Fruit fly (Drosophila melanogaster) whole organism, wandering third instar larva: ENCODE results near the gene Rpt4.

Source experiments
- CG32264 ChIP-seq: fragments of 200-800 bp; sonication (Bioruptor generic); optimal IDR thresholded peaks from 2 replicates; lab custom pipeline; 2016; ENCODE audit warnings: missing biosample characterization, missing genetic modification characterization
- CG9705 ChIP-seq: fragments of 200-800 bp; sonication (Bioruptor generic); optimal IDR thresholded peaks from 2 replicates; lab custom pipeline; 2018; ENCODE audit warnings: missing biosample characterization, mild to moderate bottlenecking, missing genetic modification characterization
- CrebA ChIP-seq: fragments of 200-800 bp; sonication (Bioruptor generic); optimal IDR thresholded peaks from 2 replicates; lab custom pipeline; 2016; ENCODE audit warnings: missing biosample characterization, mild to moderate bottlenecking, missing genetic modification characterization, borderline replicate concordance
- Dfd ChIP-seq: fragments of >200 bp; optimal IDR thresholded peaks from 2 replicates; lab custom pipeline; 2017; ENCODE audit warnings: missing biosample characterization, missing genetic modification characterization
- Dif ChIP-seq: fragments of 200-275, 200-300 bp; sonication (Bioruptor generic); optimal IDR thresholded peaks from 2 replicates; lab custom pipeline; 2018; ENCODE audit warnings: missing biosample characterization, missing genetic modification characterization; ENCODE audit not compliant: partially characterized antibody
- HLH106 ChIP-seq: fragments of 200-800 bp; optimal IDR thresholded peaks from 3 replicates; lab custom pipeline; 2019; ENCODE audit warnings: missing biosample characterization, mild to moderate bottlenecking, missing genetic modification characterization, moderate library complexity
- Hnf4 ChIP-seq: fragments of 200-800 bp; sonication (Bioruptor generic); optimal IDR thresholded peaks from 2 replicates; lab custom pipeline; 2016; ENCODE audit warnings: missing biosample characterization, mild to moderate bottlenecking, missing genetic modification characterization
- Hr83 ChIP-seq: fragments of 200-300 bp; sonication (Bioruptor generic); optimal IDR thresholded peaks from 2 replicates; lab custom pipeline; 2016; ENCODE audit warnings: missing biosample characterization, mild to moderate bottlenecking, missing genetic modification characterization, moderate library complexity; ENCODE audit not compliant: poor library complexity, severe bottlenecking
- N ChIP-seq: fragments of >200 bp; optimal IDR thresholded peaks from 2 replicates; lab custom pipeline; 2018; ENCODE audit warnings: missing biosample characterization, missing external identifiers, missing genetic modification characterization
- OdsH ChIP-seq: fragments of 200-800 bp; sonication (Bioruptor generic); optimal IDR thresholded peaks from 2 replicates; lab custom pipeline; 2016; ENCODE audit warnings: missing biosample characterization, mild to moderate bottlenecking, missing genetic modification characterization
- Rel ChIP-seq, 2 experiments: fragments of 200-800 bp; sonication (Bioruptor generic) in 1 of 2; optimal IDR thresholded peaks; 2 replicates in 1 of 2; 3 replicates in 1 of 2; lab custom pipeline; 2016 to 2019; ENCODE audit warnings: mild to moderate bottlenecking in 2 of 2, missing biosample characterization in 2 of 2, missing genetic modification characterization in 2 of 2, moderate library complexity in 1 of 2
- Sp1 ChIP-seq: fragments of 200-800 bp; sonication (Bioruptor generic); optimal IDR thresholded peaks from 3 replicates; lab custom pipeline; 2019; ENCODE audit warnings: missing biosample characterization, mild to moderate bottlenecking, missing genetic modification characterization, moderate library complexity
- Vsx2 ChIP-seq: fragments of 200-300, 225-300 bp; sonication (Bioruptor generic); optimal IDR thresholded peaks from 2 replicates; lab custom pipeline; 2018; ENCODE audit warnings: missing biosample characterization, missing genetic modification characterization; ENCODE audit not compliant: partially characterized antibody
- br ChIP-seq: fragments of 200-800 bp; sonication (Bioruptor generic); optimal IDR thresholded peaks from 2 replicates; lab custom pipeline; 2016; ENCODE audit warnings: missing biosample characterization, missing genetic modification characterization
- brk ChIP-seq: fragments of 200-800 bp; sonication (Bioruptor generic); optimal IDR thresholded peaks from 2 replicates; lab custom pipeline; 2016; ENCODE audit warnings: missing biosample characterization, mild to moderate bottlenecking, missing genetic modification characterization
- dl ChIP-seq, 2 experiments: fragments of 175-275, 200-275 bp in 1 of 2; fragments of 200-275 bp in 1 of 2; sonication (Bioruptor generic); optimal IDR thresholded peaks; lab custom pipeline; 2018; ENCODE audit warnings: mild to moderate bottlenecking in 2 of 2, missing biosample characterization in 2 of 2, missing genetic modification characterization in 2 of 2, moderate library complexity in 2 of 2; ENCODE audit not compliant: partially characterized antibody in 2 of 2, insufficient read depth in 1 of 2
- dmrt93B ChIP-seq: fragments of 200-800 bp; sonication (Bioruptor generic); optimal IDR thresholded peaks from 2 replicates; lab custom pipeline; 2018; ENCODE audit warnings: missing biosample characterization, mild to moderate bottlenecking, missing genetic modification characterization
- dsf ChIP-seq: sonication (Bioruptor generic); optimal IDR thresholded peaks from 2 replicates; lab custom pipeline; 2016; ENCODE audit warnings: missing biosample characterization, missing genetic modification characterization, borderline replicate concordance
- ey ChIP-seq: fragments of 200-800 bp; sonication (Bioruptor generic); optimal IDR thresholded peaks from 2 replicates; lab custom pipeline; 2016; ENCODE audit warnings: missing biosample characterization, missing genetic modification characterization
- foxo ChIP-seq, 2 experiments: fragments of 200-800 bp; sonication (Bioruptor generic); optimal IDR thresholded peaks; 2 replicates in 1 of 2; 3 replicates in 1 of 2; lab custom pipeline; 2016 to 2017; ENCODE audit warnings: missing biosample characterization in 2 of 2, missing genetic modification characterization in 2 of 2
- fru ChIP-seq: fragments of 200-800 bp; sonication (Bioruptor generic); optimal IDR thresholded peaks from 3 replicates; lab custom pipeline; 2016; ENCODE audit warnings: missing biosample characterization, mild to moderate bottlenecking, missing genetic modification characterization
- h ChIP-seq: fragments of 200-800 bp; sonication (Bioruptor generic); optimal IDR thresholded peaks from 3 replicates; lab custom pipeline; 2016; ENCODE audit warnings: missing biosample characterization, mild to moderate bottlenecking, missing genetic modification characterization
- jim ChIP-seq: fragments of 175-275, 200-325 bp; sonication (Bioruptor generic); optimal IDR thresholded peaks from 2 replicates; lab custom pipeline; 2016; ENCODE audit warnings: missing biosample characterization, mild to moderate bottlenecking, missing genetic modification characterization
- lola ChIP-seq: fragments of >200 bp; optimal IDR thresholded peaks from 2 replicates; lab custom pipeline; 2017; ENCODE audit warnings: missing biosample characterization, missing genetic modification characterization
- pan ChIP-seq: fragments of >200 bp; optimal IDR thresholded peaks from 2 replicates; lab custom pipeline; 2017
- psq ChIP-seq: fragments of 200-800 bp; sonication (Bioruptor generic); optimal IDR thresholded peaks from 3 replicates; lab custom pipeline; 2017; ENCODE audit warnings: missing biosample characterization, mild to moderate bottlenecking, missing genetic modification characterization, moderate library complexity
- rgr ChIP-seq: fragments of 200-800 bp; sonication (Bioruptor generic); optimal IDR thresholded peaks from 3 replicates; lab custom pipeline; 2016; ENCODE audit warnings: missing biosample characterization, mild to moderate bottlenecking, missing genetic modification characterization
- sage ChIP-seq: fragments of 200-800 bp; sonication (Bioruptor generic); optimal IDR thresholded peaks from 2 replicates; lab custom pipeline; 2016; ENCODE audit warnings: missing biosample characterization, mild to moderate bottlenecking, missing genetic modification characterization
- sv ChIP-seq: fragments of 200-800 bp; sonication (Bioruptor generic); optimal IDR thresholded peaks from 3 replicates; lab custom pipeline; 2016; ENCODE audit warnings: missing biosample characterization, missing genetic modification characterization
- tai ChIP-seq: sonication (Bioruptor generic); optimal IDR thresholded peaks from 2 replicates; lab custom pipeline; 2016; ENCODE audit warnings: missing biosample characterization, missing genetic modification characterization
- usp ChIP-seq: fragments of >200 bp; optimal IDR thresholded peaks from 2 replicates; lab custom pipeline; 2017; ENCODE audit warnings: missing biosample characterization, missing genetic modification characterization
- woc ChIP-seq: sonication (Bioruptor generic); optimal IDR thresholded peaks from 2 replicates; lab custom pipeline; 2016; ENCODE audit warnings: missing biosample characterization, mild to moderate bottlenecking, missing genetic modification characterization

Rpt4 gene

DNA sequence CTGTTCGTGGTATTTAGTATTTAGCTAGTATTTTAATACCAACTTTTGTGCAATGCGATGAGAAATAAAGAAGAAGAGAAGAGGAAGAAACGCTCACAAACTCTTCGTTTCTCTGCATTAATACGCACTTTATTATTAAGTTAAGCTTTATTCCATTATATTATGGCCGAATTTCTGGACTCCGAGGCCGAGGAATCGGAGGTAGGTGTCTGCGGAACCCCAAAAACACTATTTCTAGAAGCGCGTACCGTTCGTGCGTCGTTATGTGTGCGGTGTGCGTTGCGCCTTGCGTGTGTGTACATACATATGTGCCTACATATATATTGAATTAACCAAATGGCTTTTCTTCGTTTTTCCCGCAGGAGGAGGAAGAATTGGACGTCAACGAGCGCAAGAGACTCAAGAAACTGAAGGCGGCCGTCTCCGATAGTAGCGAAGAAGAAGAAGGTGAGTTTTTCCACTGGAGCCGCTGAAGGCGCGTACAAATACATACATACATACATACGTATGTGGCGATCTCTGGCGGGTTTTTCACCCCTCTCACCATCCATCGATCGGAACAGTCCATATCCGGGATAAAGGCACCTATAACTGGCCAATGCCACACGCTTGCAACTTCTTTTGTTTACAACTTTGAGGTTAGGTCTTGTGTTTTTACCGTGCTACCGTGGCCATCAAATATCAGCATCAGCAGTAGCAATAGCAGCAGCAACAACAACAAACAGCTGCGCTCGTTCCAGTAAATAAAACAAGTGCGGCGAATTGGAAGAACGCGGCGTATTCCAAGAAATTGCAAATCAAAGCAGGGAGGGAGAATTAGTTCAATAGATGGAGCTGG is 23.1 kb downstream of the Rpt4 start, which contains the start of gene Spt6:
Gene Spt6 (plus strand): TSS at position 53 of the 838 bp plus-strand sequence.
- TF ChIP-seq Hr83 (no peak), Dfd (GFP tag; lab: Kevin White, UChicago) (no peak), Rel (GFP tag; optimal IDR thresholded peaks at IDR 0.05; lab: Kevin White, UChicago) (no peak), Rel (tag; optimal IDR thresholded peaks at IDR 0.05; lab: Kevin White, UChicago) (peak; percentile 3)

DNA sequence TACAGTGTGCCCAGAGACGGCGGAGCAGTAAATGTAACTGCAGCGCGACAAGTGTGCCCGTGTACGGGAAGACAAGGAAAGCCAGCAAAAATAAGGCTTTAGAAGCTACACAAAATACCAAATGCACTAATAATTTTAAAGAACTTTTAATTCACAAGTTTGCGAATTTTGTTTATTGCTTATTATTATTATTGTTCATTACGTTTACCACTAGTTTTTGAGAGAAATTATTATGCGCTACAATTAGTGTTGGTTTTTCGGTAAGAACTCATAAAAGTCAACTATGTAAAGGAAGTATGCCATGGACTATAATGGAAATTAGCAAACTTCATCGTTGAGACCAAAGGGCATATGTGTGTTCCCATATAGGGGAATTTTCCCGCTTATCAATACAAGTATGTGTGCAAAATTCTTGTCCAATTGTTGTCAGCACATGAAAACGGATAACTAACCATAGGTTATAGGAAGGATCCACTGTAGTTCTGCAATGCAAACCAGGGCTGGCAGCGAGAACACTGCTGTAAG is 23.8 kb downstream of the Rpt4 start, which contains the start of gene schlank:
Gene schlank (minus strand): TSS at position 42 of the 525 bp plus-strand sequence.
- TF ChIP-seq usp (GFP tag; lab: Kevin White, UChicago) (no peak), Dfd (GFP tag; lab: Kevin White, UChicago) (no peak), fru (GFP tag; lab: Kevin White, UChicago) (peak; percentile 32), Sp1 (GFP tag; lab: Kevin White, UChicago) (peak; percentile 36), rgr (GFP tag; lab: Kevin White, UChicago) (peak; percentile 13), Hnf4 (GFP tag; lab: Kevin White, UChicago) (peak; percentile 27), Vsx2 (GFP tag; lab: Kevin White, UChicago) (no peak), sv (GFP tag; lab: Kevin White, UChicago) (peak; percentile 43), foxo (GFP tag; optimal IDR thresholded peaks at IDR 0.05; lab: Kevin White, UChicago) (peak in 1 of 2 experiments; percentile 60), h (GFP tag; lab: Kevin White, UChicago) (peak; percentile 35), CG9705 (GFP tag; lab: Kevin White, UChicago) (peak; percentile 18), woc (GFP tag; lab: Kevin White, UChicago) (peak; percentile 76), br (GFP tag; lab: Kevin White, UChicago) (peak; percentile 38), Dif (GFP tag; lab: Kevin White, UChicago) (no peak), ey (GFP tag; lab: Kevin White, UChicago) (peak; percentile 54), CrebA (GFP tag; lab: Kevin White, UChicago) (no peak), HLH106 (tag; lab: Kevin White, UChicago) (peak; percentile 65), jim (GFP tag; lab: Kevin White, UChicago) (no peak)

DNA sequence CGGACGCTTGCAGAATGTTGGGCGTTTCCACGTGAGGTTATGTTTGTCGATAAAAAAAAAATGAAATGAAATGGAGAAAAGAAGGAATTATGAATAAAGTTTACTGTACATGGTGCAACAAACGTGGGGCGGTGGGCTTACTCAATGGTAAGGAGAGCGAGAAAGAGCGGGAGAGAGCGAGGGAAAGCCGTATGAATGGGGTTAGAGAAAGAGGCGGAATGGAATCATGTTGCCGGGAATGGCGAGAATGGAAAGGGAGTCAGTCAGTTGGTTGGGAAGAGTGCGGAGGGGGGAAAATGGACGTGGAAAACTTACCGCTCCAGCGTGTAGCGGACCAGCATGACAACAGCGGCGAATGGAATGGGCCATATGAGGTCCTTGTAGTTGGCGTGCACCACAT is 25.0 kb downstream of the Rpt4 start:
- TF ChIP-seq foxo (GFP tag; optimal IDR thresholded peaks at IDR 0.05; lab: Kevin White, UChicago) (no peak), Rel (GFP tag; optimal IDR thresholded peaks at IDR 0.05; lab: Kevin White, UChicago) (no peak), Rel (tag; optimal IDR thresholded peaks at IDR 0.05; lab: Kevin White, UChicago) (no peak), pan (lab: Kevin White, UChicago) (no peak), Dfd (GFP tag; lab: Kevin White, UChicago) (no peak), woc (GFP tag; lab: Kevin White, UChicago) (no peak), lola (GFP tag; lab: Kevin White, UChicago) (no peak), rgr (GFP tag; lab: Kevin White, UChicago) (no peak), ey (GFP tag; lab: Kevin White, UChicago) (no peak), CG9705 (GFP tag; lab: Kevin White, UChicago) (no peak), dl (GFP tag; optimal IDR thresholded peaks at IDR 0.05; lab: Kevin White, UChicago; ENCODE audit: insufficient read depth in 1 of 2, partially characterized antibody in 2 of 2) (no peak), OdsH (no peak), usp (GFP tag; lab: Kevin White, UChicago) (no peak), dmrt93B (GFP tag; lab: Kevin White, UChicago) (no peak), CrebA (GFP tag; lab: Kevin White, UChicago) (no peak), brk (no peak), Hnf4 (GFP tag; lab: Kevin White, UChicago) (no peak), Sp1 (GFP tag; lab: Kevin White, UChicago) (no peak), sv (GFP tag; lab: Kevin White, UChicago) (no peak), Dif (GFP tag; lab: Kevin White, UChicago) (no peak), jim (GFP tag; lab: Kevin White, UChicago) (no peak)

DNA sequence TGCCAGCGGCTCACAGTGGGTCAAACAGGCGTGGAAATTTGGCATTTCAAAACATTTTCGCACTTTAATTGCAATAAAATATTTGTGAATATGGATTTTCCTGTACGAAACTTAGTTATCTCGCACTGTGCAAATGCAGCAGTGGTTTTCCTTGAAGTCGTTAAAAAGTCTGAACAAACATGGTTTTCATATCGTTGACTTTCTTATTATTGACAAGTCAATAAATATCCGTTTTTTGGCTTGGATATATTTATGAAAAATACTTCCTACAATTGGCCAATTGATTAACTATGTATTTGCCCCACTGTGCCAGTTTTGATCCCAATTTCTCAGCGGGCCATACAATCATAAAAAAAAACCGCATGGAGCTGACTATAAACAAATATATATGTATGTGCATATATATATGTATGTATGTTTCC is 25.6 kb downstream of the Rpt4 start:
- no peak for TF ChIP-seq Vsx2 (GFP tag; lab: Kevin White, UChicago)
- TF ChIP-seq brk: no peak
- TF ChIP-seq N (GFP tag; lab: Kevin White, UChicago): no peak
- no peak for TF ChIP-seq usp (GFP tag; lab: Kevin White, UChicago)
- TF ChIP-seq HLH106 (tag; lab: Kevin White, UChicago): peak; percentile 79
- TF ChIP-seq Dfd (GFP tag; lab: Kevin White, UChicago): no peak
- no peak for TF ChIP-seq lola (GFP tag; lab: Kevin White, UChicago)
- peak; percentile 92 for TF ChIP-seq fru (GFP tag; lab: Kevin White, UChicago)
- TF ChIP-seq OdsH: peak; percentile 91
- no peak for TF ChIP-seq Dif (GFP tag; lab: Kevin White, UChicago)
- no peak for TF ChIP-seq tai (GFP tag; lab: Kevin White, UChicago)
- TF ChIP-seq sv (GFP tag; lab: Kevin White, UChicago): peak; percentile 94
- peak; percentile 92 for TF ChIP-seq h (GFP tag; lab: Kevin White, UChicago)
- peak; percentile 89 for TF ChIP-seq ey (GFP tag; lab: Kevin White, UChicago)
- TF ChIP-seq Hr83: no peak
- peak; percentile 81 for TF ChIP-seq psq (GFP tag; lab: Kevin White, UChicago)
- TF ChIP-seq foxo (GFP tag; optimal IDR thresholded peaks at IDR 0.05; lab: Kevin White, UChicago): peak; percentile 63 to 93
- TF ChIP-seq sage (GFP tag; lab: Kevin White, UChicago): peak; percentile 83
- peak; percentile 58 for TF ChIP-seq CG32264
- peak; percentile 92 for TF ChIP-seq br (GFP tag; lab: Kevin White, UChicago)
- peak; percentile 11 for TF ChIP-seq dsf (GFP tag; lab: Kevin White, UChicago)
- TF ChIP-seq woc (GFP tag; lab: Kevin White, UChicago): peak; percentile 80
- TF ChIP-seq CG9705 (GFP tag; lab: Kevin White, UChicago): peak; percentile 19
- TF ChIP-seq rgr (GFP tag; lab: Kevin White, UChicago): peak; percentile 91
- TF ChIP-seq dmrt93B (GFP tag; lab: Kevin White, UChicago): peak; percentile 77
- peak; percentile 79 for TF ChIP-seq Sp1 (GFP tag; lab: Kevin White, UChicago)
- TF ChIP-seq Hnf4 (GFP tag; lab: Kevin White, UChicago): peak; percentile 76
